Worm (Caenorhabditis elegans) whole organism, L1 larva: ENCODE measurements around the gene grwd-1.

Experiments
- C34B4.2 ChIP-seq: sonication (generic microtip); optimal IDR thresholded peaks from 2 replicates; lab custom pipeline; 2017; ENCODE audit warnings: mild to moderate bottlenecking, missing genetic modification characterization, missing compliant biosample characterization
- aly-2 ChIP-seq: fragments of 150-350 bp; optimal IDR thresholded peaks from 2 replicates; lab custom pipeline; 2014; ENCODE audit warnings: missing biosample characterization, missing genetic modification characterization
- elt-3 ChIP-seq, 6 experiments: fragments of 150-350 bp in 1 of 6; sonication (generic microtip); optimal IDR thresholded peaks; 2 replicates each; lab custom pipeline; 2017 to 2018; ENCODE audit warnings: missing biosample characterization in 6 of 6, missing genetic modification characterization in 6 of 6, inconsistent platforms in 1 of 6
- jun-1 ChIP-seq: fragments of 150-350 bp; optimal IDR thresholded peaks from 2 replicates; lab custom pipeline; 2014; ENCODE audit warnings: missing biosample characterization, missing genetic modification reagents, missing genetic modification characterization
- lir-3 ChIP-seq: sonication (generic microtip); optimal IDR thresholded peaks from 2 replicates; lab custom pipeline; 2016; ENCODE audit warnings: mild to moderate bottlenecking, missing genetic modification characterization, moderate library complexity, missing compliant biosample characterization; ENCODE audit not compliant: poor library complexity
- lsy-2 ChIP-seq, 2 experiments: fragments of 150-350 bp; optimal IDR thresholded peaks; 2 replicates each; lab custom pipeline; 2014; ENCODE audit warnings: missing biosample characterization in 2 of 2, missing genetic modification characterization in 2 of 2
- mep-1 ChIP-seq: fragments of 150-350 bp; optimal IDR thresholded peaks from 2 replicates; lab custom pipeline; 2014; ENCODE audit warnings: missing biosample characterization, missing genetic modification characterization
- nhr-28 ChIP-seq: fragments of 150-350 bp; optimal IDR thresholded peaks from 2 replicates; lab custom pipeline; 2014; ENCODE audit warnings: missing biosample characterization, missing genetic modification characterization
- rnt-1 ChIP-seq: sonication (generic microtip); optimal IDR thresholded peaks from 2 replicates; lab custom pipeline; 2016; ENCODE audit warnings: mild to moderate bottlenecking, missing genetic modification characterization, moderate library complexity, missing compliant biosample characterization
- snpc-4 ChIP-seq: fragments of 150-350 bp; optimal IDR thresholded peaks from 2 replicates; lab custom pipeline; 2014; ENCODE audit warnings: missing biosample characterization, missing genetic modification characterization
- swsn-7 ChIP-seq: sonication (generic microtip); optimal IDR thresholded peaks from 2 replicates; lab custom pipeline; 2016; ENCODE audit warnings: missing genetic modification characterization, missing compliant biosample characterization
- vab-15 ChIP-seq: sonication (generic microtip); optimal IDR thresholded peaks from 2 replicates; lab custom pipeline; 2017; ENCODE audit warnings: missing genotype, mild to moderate bottlenecking, missing genetic modification characterization, missing compliant biosample characterization
- zag-1 ChIP-seq: fragments of 150-350 bp; optimal IDR thresholded peaks from 2 replicates; lab custom pipeline; 2014; ENCODE audit warnings: missing biosample characterization, missing genetic modification characterization
- ztf-11 ChIP-seq, 2 experiments: sonication (generic microtip); optimal IDR thresholded peaks; 2 replicates each; lab custom pipeline; 2016 to 2017; ENCODE audit warnings: missing genetic modification characterization in 2 of 2, missing biosample characterization in 1 of 2, missing compliant biosample characterization in 1 of 2

ce11 chrIII:5141935-5142334 lies 11.3 kb upstream of the grwd-1 start:
- TF ChIP-seq aly-2 (tag; lab: Kevin White, UChicago) (no peak), lsy-2 (tag; optimal IDR thresholded peaks at IDR 0.05; lab: Kevin White, UChicago) (no peak), snpc-4 (tag; lab: Kevin White, UChicago) (no peak), jun-1 (tag; lab: Kevin White, UChicago) (no peak), lir-3 (no peak), nhr-28 (no peak), ztf-11 (tag; optimal IDR thresholded peaks at IDR 0.05; lab: Kevin White, UChicago) (no peak), mep-1 (tag; lab: Kevin White, UChicago) (no peak), rnt-1 (tag; lab: Kevin White, UChicago) (no peak), swsn-7 (no peak), elt-3 (tag; optimal IDR thresholded peaks at IDR 0.05; lab: Kevin White, UChicago) (peak in 1 of 6 experiments; percentile 28), C34B4.2 (no peak), vab-15 (tag; lab: Kevin White, UChicago) (no peak), zag-1 (tag; lab: Kevin White, UChicago) (no peak)
